Fruit fly (Drosophila melanogaster) whole organism, embryonic: ENCODE measurements around the gene Vha68-1.

ENCODE experiments used
- Asciz ChIP-seq: fragments of 200-800 bp; sonication (Bioruptor generic); optimal IDR thresholded peaks from 2 replicates; lab custom pipeline; 2017; ENCODE audit warnings: missing biosample characterization, mild to moderate bottlenecking, missing genetic modification characterization, missing genetic modification reagents
- B-H2 ChIP-seq: fragments of 200-800 bp; sonication (Bioruptor generic); optimal IDR thresholded peaks from 2 replicates; lab custom pipeline; 2018; ENCODE audit warnings: missing biosample characterization, mild to moderate bottlenecking, missing genetic modification characterization
- CG10462 ChIP-seq: fragments of 200-800 bp; sonication (Bioruptor generic); optimal IDR thresholded peaks from 2 replicates; lab custom pipeline; 2016; ENCODE audit warnings: missing biosample characterization, missing genetic modification characterization
- CG11504 ChIP-seq: fragments of 200-800 bp; sonication (Bioruptor generic); optimal IDR thresholded peaks from 3 replicates; lab custom pipeline; 2019; ENCODE audit warnings: missing biosample characterization, mild to moderate bottlenecking, missing genetic modification characterization, moderate library complexity
- CG11560 ChIP-seq: fragments of 200-800 bp; sonication (Bioruptor generic); IDR thresholded peaks from 3 replicates; pipeline ENCODE4 v1.3.6; 2022; ENCODE audit warnings: missing biosample characterization, missing genetic modification characterization
- CG11695 ChIP-seq: fragments of 200-800 bp; sonication (Bioruptor generic); IDR thresholded peaks from 3 replicates; pipeline ENCODE4 v1.3.6; 2022; ENCODE audit warnings: missing biosample characterization, missing genetic modification characterization
- CG12659 ChIP-seq: fragments of 200-800 bp; sonication (Bioruptor generic); optimal IDR thresholded peaks from 3 replicates; lab custom pipeline; 2017; ENCODE audit warnings: mild to moderate bottlenecking, missing biosample characterization, missing genetic modification reagents, missing genetic modification characterization
- CG13296 ChIP-seq: fragments of 200-800 bp; sonication (Bioruptor generic); optimal IDR thresholded peaks from 3 replicates; lab custom pipeline; 2018; ENCODE audit warnings: missing biosample characterization, mild to moderate bottlenecking, missing genetic modification characterization
- CG14710 ChIP-seq: fragments of 200-800 bp; sonication (Bioruptor generic); optimal IDR thresholded peaks from 3 replicates; lab custom pipeline; 2019; ENCODE audit warnings: missing biosample characterization, mild to moderate bottlenecking, missing genetic modification characterization, moderate library complexity
- CG1603 ChIP-seq: fragments of 200-800 bp; sonication (Bioruptor generic); optimal IDR thresholded peaks from 2 replicates; lab custom pipeline; 2019; ENCODE audit warnings: missing biosample characterization, mild to moderate bottlenecking, missing genetic modification characterization, moderate library complexity
- CG17568 ChIP-seq: fragments of 200-800 bp; sonication (Bioruptor generic); optimal IDR thresholded peaks from 2 replicates; lab custom pipeline; 2018; ENCODE audit warnings: missing biosample characterization, mild to moderate bottlenecking, missing genetic modification characterization, moderate library complexity
- CG2116 ChIP-seq: fragments of 200-800 bp; sonication (Bioruptor generic); optimal IDR thresholded peaks from 3 replicates; lab custom pipeline; 2018; ENCODE audit warnings: missing biosample characterization, mild to moderate bottlenecking, missing genetic modification characterization
- CG2129 ChIP-seq: fragments of 200-800 bp; sonication (Bioruptor generic); IDR thresholded peaks from 2 replicates; pipeline ENCODE4 v1.3.6; 2022; ENCODE audit warnings: missing biosample characterization, missing genetic modification characterization; ENCODE audit not compliant: partially characterized antibody
- CG32772 ChIP-seq: fragments of 200-800 bp; sonication (Bioruptor generic); IDR thresholded peaks from 2 replicates; pipeline ENCODE4 v1.3.6; 2022; ENCODE audit warnings: missing biosample characterization, missing genetic modification characterization
- CG7271 ChIP-seq: fragments of 200-800 bp; sonication (Bioruptor generic); optimal IDR thresholded peaks from 2 replicates; lab custom pipeline; 2018; ENCODE audit warnings: missing biosample characterization, mild to moderate bottlenecking, missing genetic modification characterization, moderate library complexity
- CG9797 ChIP-seq: fragments of 200-800 bp; sonication (Bioruptor generic); optimal IDR thresholded peaks from 3 replicates; lab custom pipeline; 2018; ENCODE audit warnings: missing biosample characterization, mild to moderate bottlenecking, missing genetic modification characterization
- CTCF ChIP-seq: fragments of 200-800 bp; sonication (Bioruptor generic); optimal IDR thresholded peaks from 2 replicates; lab custom pipeline; 2017; ENCODE audit warnings: missing biosample characterization, mild to moderate bottlenecking, missing genetic modification characterization, moderate library complexity
- CoRest ChIP-seq: fragments of 200-800 bp; sonication (Bioruptor generic); optimal IDR thresholded peaks from 3 replicates; lab custom pipeline; 2018; ENCODE audit warnings: missing biosample characterization, mild to moderate bottlenecking, missing genetic modification characterization, moderate library complexity
- D19A ChIP-seq: fragments of 200-800 bp; optimal IDR thresholded peaks from 3 replicates; lab custom pipeline; 2019; ENCODE audit warnings: missing biosample characterization, mild to moderate bottlenecking, missing genetic modification characterization, moderate library complexity
- E2f2 ChIP-seq: fragments of 200-800 bp; sonication (Bioruptor generic); IDR thresholded peaks from 2 replicates; pipeline ENCODE4 v1.3.6; 2022; ENCODE audit warnings: missing biosample characterization, missing genetic modification characterization
- Elba2 ChIP-seq: fragments of 200-800 bp; sonication (Bioruptor generic); optimal IDR thresholded peaks from 3 replicates; lab custom pipeline; 2016; ENCODE audit warnings: missing biosample characterization, missing genetic modification characterization
- Lpt ChIP-seq: fragments of >200 bp; optimal IDR thresholded peaks from 2 replicates; lab custom pipeline; 2018; ENCODE audit warnings: missing biosample characterization, missing genetic modification characterization
- MESR4 ChIP-seq: fragments of 200-800 bp; sonication (Bioruptor generic); optimal IDR thresholded peaks from 2 replicates; lab custom pipeline; 2018; ENCODE audit warnings: missing biosample characterization, mild to moderate bottlenecking, missing genetic modification characterization, moderate library complexity
- NC2β ChIP-seq: fragments of 200-800 bp; sonication (Bioruptor generic); optimal IDR thresholded peaks from 2 replicates; lab custom pipeline; 2016; ENCODE audit warnings: missing biosample characterization, missing genetic modification characterization
- NK7.1 ChIP-seq: fragments of 200-800 bp; sonication (Bioruptor generic); optimal IDR thresholded peaks from 3 replicates; lab custom pipeline; 2016; ENCODE audit warnings: missing biosample characterization, missing genetic modification characterization
- Nf-YC ChIP-seq: fragments of 200-800 bp; optimal IDR thresholded peaks from 3 replicates; lab custom pipeline; 2019; ENCODE audit warnings: missing biosample characterization, mild to moderate bottlenecking, missing genetic modification characterization, moderate library complexity
- Sox102F ChIP-seq: fragments of 200-800 bp; sonication (Bioruptor generic); optimal IDR thresholded peaks from 2 replicates; lab custom pipeline; 2018; ENCODE audit warnings: missing biosample characterization, mild to moderate bottlenecking, missing genetic modification characterization, moderate library complexity
- TFAM ChIP-seq: fragments of 200-800 bp; sonication (Bioruptor generic); optimal IDR thresholded peaks from 2 replicates; lab custom pipeline; 2017; ENCODE audit warnings: missing biosample characterization, missing genetic modification characterization, inconsistent platforms
- Taf1 ChIP-seq: fragments of 200-800 bp; sonication (Bioruptor generic); IDR thresholded peaks from 2 replicates; pipeline ENCODE4 v1.3.6; 2022; ENCODE audit warnings: missing biosample characterization, missing genetic modification characterization
- Usf ChIP-seq: fragments of 200-800 bp; sonication (Bioruptor generic); optimal IDR thresholded peaks from 2 replicates; lab custom pipeline; 2017; ENCODE audit warnings: missing genotype, missing biosample characterization, missing genetic modification characterization
- Xbp1 ChIP-seq: fragments of 200-800 bp; sonication (Bioruptor generic); optimal IDR thresholded peaks from 3 replicates; lab custom pipeline; 2016; ENCODE audit warnings: missing biosample characterization, mild to moderate bottlenecking, missing genetic modification characterization
- ac ChIP-seq: fragments of 200-800 bp; sonication (Bioruptor generic); optimal IDR thresholded peaks from 3 replicates; lab custom pipeline; 2017; ENCODE audit warnings: missing biosample characterization, mild to moderate bottlenecking, missing genetic modification characterization
- ara ChIP-seq: fragments of 200-800 bp; sonication (Bioruptor generic); IDR thresholded peaks from 2 replicates; pipeline ENCODE4 v1.3.6; 2022; ENCODE audit warnings: missing biosample characterization, missing genetic modification characterization
- ato ChIP-seq: fragments of 200-800 bp; sonication (Bioruptor generic); IDR thresholded peaks from 2 replicates; pipeline ENCODE4 v1.3.6; 2022; ENCODE audit warnings: missing biosample characterization, missing genetic modification characterization; ENCODE audit not compliant: partially characterized antibody
- cas ChIP-seq: fragments of 200-800 bp; sonication (Bioruptor generic); IDR thresholded peaks from 2 replicates; pipeline ENCODE4 v1.3.6; 2022; ENCODE audit warnings: missing biosample characterization, missing genetic modification characterization
- dan ChIP-seq: fragments of 200-800 bp; sonication (Bioruptor generic); IDR thresholded peaks from 2 replicates; pipeline ENCODE4 v1.3.6; 2022; ENCODE audit warnings: missing biosample characterization, missing genetic modification characterization
- dm ChIP-seq: fragments of 200-800 bp; sonication (Bioruptor generic); optimal IDR thresholded peaks from 3 replicates; lab custom pipeline; 2016; ENCODE audit warnings: missing biosample characterization, missing genetic modification characterization
- eve ChIP-seq, 2 experiments: fragments of >200 bp; optimal IDR thresholded peaks; 2 replicates each; lab custom pipeline; 2017; ENCODE audit warnings: missing biosample characterization in 2 of 2, missing genetic modification characterization in 2 of 2
- fu2 ChIP-seq: fragments of 200-800 bp; sonication (Bioruptor generic); optimal IDR thresholded peaks from 2 replicates; lab custom pipeline; 2016; ENCODE audit warnings: missing biosample characterization, missing genetic modification characterization
- gcm ChIP-seq: fragments of 200-800 bp; sonication (Bioruptor generic); optimal IDR thresholded peaks from 2 replicates; lab custom pipeline; 2019; ENCODE audit warnings: missing biosample characterization, mild to moderate bottlenecking, missing genetic modification characterization, moderate library complexity
- gfzf ChIP-seq: fragments of 200-800 bp; sonication (Bioruptor generic); optimal IDR thresholded peaks from 2 replicates; lab custom pipeline; 2016; ENCODE audit warnings: missing biosample characterization, mild to moderate bottlenecking, missing genetic modification characterization, moderate library complexity
- gsb ChIP-seq: fragments of 200-800 bp; sonication (Bioruptor generic); IDR thresholded peaks from 2 replicates; pipeline ENCODE4 v1.3.6; 2022; ENCODE audit warnings: missing biosample characterization, missing genetic modification characterization
- gsb-n ChIP-seq: fragments of 200-800 bp; sonication (Bioruptor generic); optimal IDR thresholded peaks from 3 replicates; lab custom pipeline; 2018; ENCODE audit warnings: missing biosample characterization, mild to moderate bottlenecking, missing genetic modification characterization
- hkb ChIP-seq, 2 experiments: fragments of 200-800 bp in 1 of 2; fragments of >200 bp in 1 of 2; sonication (Bioruptor generic) in 1 of 2; IDR thresholded peaks in 1 of 2; optimal IDR thresholded peaks in 1 of 2; 2 replicates each; pipeline versions ENCODE4 v1.3.6 to Lab custom; 2017 to 2022; ENCODE audit warnings: missing biosample characterization in 1 of 2, missing genetic modification characterization in 1 of 2
- hth ChIP-seq: fragments of >200 bp; optimal IDR thresholded peaks from 2 replicates; lab custom pipeline; 2017; ENCODE audit warnings: inconsistent platforms
- nom ChIP-seq: fragments of 200-800 bp; sonication (Bioruptor generic); optimal IDR thresholded peaks from 2 replicates; lab custom pipeline; 2017; ENCODE audit warnings: missing biosample characterization, missing genetic modification characterization, mild to moderate bottlenecking, moderate library complexity, missing genetic modification reagents
- onecut ChIP-seq: fragments of 200-800 bp; sonication (Bioruptor generic); IDR thresholded peaks from 2 replicates; pipeline ENCODE4 v1.3.6; 2022; ENCODE audit warnings: missing biosample characterization, missing genetic modification characterization
- pros ChIP-seq: fragments of 200-800 bp; sonication (Bioruptor generic); optimal IDR thresholded peaks from 3 replicates; lab custom pipeline; 2019; ENCODE audit warnings: missing biosample characterization, mild to moderate bottlenecking, missing genetic modification characterization, moderate library complexity
- ro ChIP-seq: fragments of 200-800 bp; sonication (Bioruptor generic); IDR thresholded peaks from 2 replicates; pipeline ENCODE4 v1.3.6; 2022; ENCODE audit warnings: missing biosample characterization, missing genetic modification characterization
- sr ChIP-seq: fragments of 200-800 bp; sonication (Bioruptor generic); IDR thresholded peaks from 3 replicates; pipeline ENCODE4 v1.3.6; 2022; ENCODE audit warnings: missing biosample characterization, missing genetic modification characterization
- usp ChIP-seq: fragments of >200 bp; optimal IDR thresholded peaks from 2 replicates; lab custom pipeline; 2017; ENCODE audit warnings: missing biosample characterization, missing genetic modification characterization

Gene Vha68-1

dm6 chr2L:13021020-13021781 is 17.3 kb upstream of the Vha68-1 start, which contains the start of gene CG9933 (continued):
- TF ChIP-seq MESR4 (GFP tag; lab: Kevin White, UChicago) (peak; percentile 60), Lpt (GFP tag; lab: Kevin White, UChicago) (no peak), CG1603 (peak; percentile 83), CG12659 (GFP tag; lab: Kevin White, UChicago) (peak; percentile 37), TFAM (GFP tag; lab: Kevin White, UChicago) (no peak), dan (GFP tag; lab: Robert Waterston, UW) (no peak), CTCF (no peak), CG2116 (GFP tag; lab: Kevin White, UChicago) (peak; percentile 46), CG10462 (GFP tag; lab: Kevin White, UChicago) (peak; percentile 60), gsb-n (tag; lab: Kevin White, UChicago) (no peak), CG13296 (GFP tag; lab: Kevin White, UChicago) (no peak), eve (GFP tag; optimal IDR thresholded peaks at IDR 0.05; lab: Kevin White, UChicago) (no peak), sr (GFP tag; lab: Robert Waterston, UW) (no peak), Sox102F (GFP tag; lab: Kevin White, UChicago) (no peak), gsb (GFP tag; lab: Robert Waterston, UW) (no peak), CoRest (tag; lab: Kevin White, UChicago) (peak; percentile 64), Usf (GFP tag; lab: Kevin White, UChicago) (no peak), gfzf (GFP tag; lab: Kevin White, UChicago) (peak; percentile 71), E2f2 (GFP tag; lab: Robert Waterston, UW) (peak; percentile 64), D19A (tag; lab: Kevin White, UChicago) (no peak), cas (no peak), pros (no peak), ro (GFP tag; lab: Robert Waterston, UW) (no peak), Xbp1 (GFP tag; lab: Kevin White, UChicago) (no peak), hth (lab: Kevin White, UChicago) (no peak), CG7271 (no peak), Nf-YC (peak; percentile 13), fu2 (GFP tag; lab: Kevin White, UChicago) (no peak), Taf1 (GFP tag; lab: Robert Waterston, UW) (no peak), NK7.1 (GFP tag; lab: Kevin White, UChicago) (no peak), gcm (no peak), Elba2 (no peak), CG17568 (GFP tag; lab: Kevin White, UChicago) (no peak), CG32772 (GFP tag; lab: Robert Waterston, UW) (no peak), CG2129 (GFP tag; lab: Robert Waterston, UW) (no peak), nom (GFP tag; lab: Kevin White, UChicago) (no peak), ac (no peak), ara (GFP tag; lab: Robert Waterston, UW) (no peak), CG11560 (tag; lab: Robert Waterston, UW) (no peak), usp (GFP tag; lab: Kevin White, UChicago) (no peak), Asciz (no peak), NC2β (GFP tag; lab: Kevin White, UChicago) (no peak), ato (GFP tag; lab: Robert Waterston, UW) (no peak), onecut (GFP tag; lab: Robert Waterston, UW) (no peak), CG9797 (GFP tag; lab: Kevin White, UChicago) (peak; percentile 51), CG11695 (GFP tag; lab: Robert Waterston, UW) (no peak), hkb (optimal IDR thresholded peaks at IDR 0.05; lab: Kevin White, UChicago) (no peak), hkb (GFP tag; IDR thresholded peaks at IDR 0.05; lab: Robert Waterston, UW) (no peak), CG11504 (tag; lab: Kevin White, UChicago) (no peak), dm (GFP tag; lab: Kevin White, UChicago) (no peak), B-H2 (GFP tag; lab: Kevin White, UChicago) (no peak), CG14710 (tag; lab: Kevin White, UChicago) (peak; percentile 64)
